Worm (Caenorhabditis elegans): Measurements from ENCODE around the gene F56H9.8.

ce11 chrV:12670607-12671006 is 26.0 kb downstream of the F56H9.8 start, which contains the start of gene srx-116:
- TF ChIP-seq C08G9.2 (tag; optimal IDR thresholded peaks at IDR 0.05), result no peak
- TF ChIP-seq hlh-15 (tag; optimal IDR thresholded peaks at IDR 0.05), result no peak
- no peak for TF ChIP-seq dve-1 (tag; optimal IDR thresholded peaks at IDR 0.05)
- TF ChIP-seq hlh-30 (tag; optimal IDR thresholded peaks at IDR 0.05; ENCODE audit: insufficient read depth), result no peak
- TF ChIP-seq fkh-6 (tag; optimal IDR thresholded peaks at IDR 0.05), result no peak
- no peak for TF ChIP-seq ceh-34 (tag; optimal IDR thresholded peaks at IDR 0.05)
- TF ChIP-seq ama-1 (optimal IDR thresholded peaks at IDR 0.05), result no peak
- no peak for TF ChIP-seq pha-4 (tag; optimal IDR thresholded peaks at IDR 0.05)
- no peak for TF ChIP-seq ceh-22 (tag; optimal IDR thresholded peaks at IDR 0.05)
